Worm (Caenorhabditis elegans) whole organism, mixed stage, embryonic: Measurements from ENCODE around the gene ZK177.12.
A peak's percentile ranks its signal among the peaks of the same experiment; 100 is the strongest.

Source experiments
- M03D4.4 ChIP-seq: sonication (generic microtip); optimal IDR thresholded peaks from 2 replicates; lab custom pipeline; 2017; ENCODE audit warnings: mild to moderate bottlenecking, missing genetic modification characterization, missing compliant biosample characterization
- bed-3 ChIP-seq: fragments of 200-800 bp; sonication (Bioruptor generic); optimal IDR thresholded peaks from 3 replicates; lab custom pipeline; 2018; ENCODE audit warnings: mild to moderate bottlenecking, missing genetic modification characterization, moderate library complexity, missing compliant biosample characterization
- blmp-1 ChIP-seq: fragments of 150-350 bp; optimal IDR thresholded peaks from 2 replicates; lab custom pipeline; 2014; ENCODE audit warnings: missing biosample characterization, missing genetic modification characterization
- ceh-39 ChIP-seq: fragments of 150-350 bp; optimal IDR thresholded peaks from 2 replicates; lab custom pipeline; 2014; ENCODE audit warnings: missing biosample characterization, missing genetic modification characterization
- ceh-43 ChIP-seq: fragments of 200-800 bp; sonication (Bioruptor generic); optimal IDR thresholded peaks from 2 replicates; lab custom pipeline; 2018; ENCODE audit warnings: mild to moderate bottlenecking, missing genetic modification characterization, moderate library complexity, missing compliant biosample characterization
- ceh-83 ChIP-seq: fragments of 200-800 bp; sonication (Bioruptor generic); optimal IDR thresholded peaks from 2 replicates; lab custom pipeline; 2018; ENCODE audit warnings: mild to moderate bottlenecking, missing genetic modification characterization, missing compliant biosample characterization
- ces-1 ChIP-seq: fragments of 150-350 bp; optimal IDR thresholded peaks from 2 replicates; lab custom pipeline; 2014; ENCODE audit warnings: missing biosample characterization, missing genetic modification reagents, missing genetic modification characterization
- cnd-1 ChIP-seq: fragments of 200-800 bp; sonication (Bioruptor generic); optimal IDR thresholded peaks from 2 replicates; lab custom pipeline; 2018; ENCODE audit warnings: mild to moderate bottlenecking, missing genetic modification characterization, missing compliant biosample characterization
- drap-1 ChIP-seq: fragments of 200-800 bp; sonication (Bioruptor generic); optimal IDR thresholded peaks from 3 replicates; lab custom pipeline; 2018; ENCODE audit warnings: mild to moderate bottlenecking, missing genetic modification characterization, missing compliant biosample characterization
- elt-1 ChIP-seq: sonication (generic microtip); optimal IDR thresholded peaks from 2 replicates; lab custom pipeline; 2017; ENCODE audit warnings: missing genetic modification characterization, mild to moderate bottlenecking, missing compliant biosample characterization, antibody characterized with exemption, moderate library complexity, borderline replicate concordance; ENCODE audit not compliant: insufficient read depth
- elt-3 ChIP-seq: fragments of 150-350 bp; optimal IDR thresholded peaks from 2 replicates; lab custom pipeline; 2014; ENCODE audit warnings: missing biosample characterization, missing genetic modification characterization
- flh-1 ChIP-seq: fragments of 200-800 bp; sonication (Bioruptor generic); optimal IDR thresholded peaks from 2 replicates; lab custom pipeline; 2018; ENCODE audit warnings: mild to moderate bottlenecking, missing genetic modification characterization, moderate library complexity, missing compliant biosample characterization
- ham-2 ChIP-seq: fragments of 200-800 bp; sonication (Bioruptor generic); optimal IDR thresholded peaks from 2 replicates; lab custom pipeline; 2018; ENCODE audit warnings: mild to moderate bottlenecking, missing genetic modification characterization, missing compliant biosample characterization
- hlh-1 ChIP-seq: fragments of 150-350 bp; optimal IDR thresholded peaks from 2 replicates; lab custom pipeline; 2014; ENCODE audit warnings: missing biosample characterization, missing genetic modification reagents, missing genetic modification characterization
- lin-13 ChIP-seq: fragments of 150-350 bp; optimal IDR thresholded peaks from 2 replicates; lab custom pipeline; 2014; ENCODE audit warnings: missing biosample characterization, missing genetic modification characterization
- lin-32 ChIP-seq: fragments of 200-800 bp; sonication (Bioruptor generic); optimal IDR thresholded peaks from 2 replicates; lab custom pipeline; 2018; ENCODE audit warnings: mild to moderate bottlenecking, missing genetic modification characterization, missing compliant biosample characterization
- lsy-2 ChIP-seq: fragments of 150-350 bp; optimal IDR thresholded peaks from 2 replicates; lab custom pipeline; 2014; ENCODE audit warnings: missing biosample characterization, missing genetic modification characterization
- mab-5 ChIP-seq: fragments of 150-350 bp; optimal IDR thresholded peaks from 2 replicates; lab custom pipeline; 2014; ENCODE audit warnings: missing biosample characterization, missing genetic modification characterization
- mep-1 ChIP-seq: fragments of 150-350 bp; optimal IDR thresholded peaks from 2 replicates; lab custom pipeline; 2017; ENCODE audit warnings: missing biosample characterization, missing genetic modification reagents, missing genetic modification characterization, inconsistent platforms
- mls-2 ChIP-seq: sonication (generic microtip); optimal IDR thresholded peaks from 2 replicates; lab custom pipeline; 2016; ENCODE audit warnings: mild to moderate bottlenecking, missing genetic modification characterization, moderate library complexity, missing compliant biosample characterization
- nhr-12 ChIP-seq: fragments of 150-350 bp; optimal IDR thresholded peaks from 2 replicates; lab custom pipeline; 2014; ENCODE audit warnings: missing biosample characterization, missing genetic modification characterization
- nhr-2 ChIP-seq: fragments of 150-350 bp; optimal IDR thresholded peaks from 2 replicates; lab custom pipeline; 2014; ENCODE audit warnings: missing biosample characterization, missing genetic modification characterization
- nhr-237 ChIP-seq: fragments of 150-350 bp; optimal IDR thresholded peaks from 2 replicates; lab custom pipeline; 2014; ENCODE audit warnings: missing biosample characterization, missing genetic modification characterization
- nhr-28 ChIP-seq: fragments of 150-350 bp; optimal IDR thresholded peaks from 2 replicates; lab custom pipeline; 2014; ENCODE audit warnings: missing biosample characterization, missing genetic modification characterization
- nhr-76 ChIP-seq: sonication (generic microtip); optimal IDR thresholded peaks from 2 replicates; lab custom pipeline; 2017; ENCODE audit warnings: missing biosample characterization, missing genetic modification characterization
- pha-4 ChIP-seq: fragments of 150-350 bp; optimal IDR thresholded peaks from 2 replicates; lab custom pipeline; 2018; ENCODE audit warnings: missing biosample characterization, missing genetic modification reagents, missing genetic modification characterization
- sem-2 ChIP-seq: fragments of 200-800 bp; sonication (Bioruptor generic); optimal IDR thresholded peaks from 2 replicates; lab custom pipeline; 2018; ENCODE audit warnings: mild to moderate bottlenecking, missing genetic modification characterization, missing compliant biosample characterization
- snpc-4 ChIP-seq: fragments of 150-350 bp; optimal IDR thresholded peaks from 2 replicates; lab custom pipeline; 2014; ENCODE audit warnings: missing biosample characterization, missing genetic modification characterization
- sptf-1 ChIP-seq: sonication (generic microtip); optimal IDR thresholded peaks from 2 replicates; lab custom pipeline; 2017; ENCODE audit warnings: mild to moderate bottlenecking, missing genetic modification characterization, moderate library complexity, missing compliant biosample characterization
- tbx-8 ChIP-seq: fragments of 200-800 bp; sonication (Bioruptor generic); optimal IDR thresholded peaks from 2 replicates; lab custom pipeline; 2018; ENCODE audit warnings: mild to moderate bottlenecking, missing genetic modification characterization, moderate library complexity, missing compliant biosample characterization
- unc-120 ChIP-seq: sonication (generic microtip); optimal IDR thresholded peaks from 2 replicates; lab custom pipeline; 2017; ENCODE audit warnings: missing genetic modification characterization, missing compliant biosample characterization; ENCODE audit not compliant: poor library complexity, severe bottlenecking
- unc-39 ChIP-seq: fragments of 150-350 bp; optimal IDR thresholded peaks from 2 replicates; lab custom pipeline; 2014; ENCODE audit warnings: missing biosample characterization, missing genetic modification characterization
- unc-62 ChIP-seq: fragments of 150-350 bp; optimal IDR thresholded peaks from 2 replicates; lab custom pipeline; 2014; ENCODE audit warnings: missing biosample characterization, missing genetic modification reagents, missing genetic modification characterization
- zip-8 ChIP-seq: fragments of 150-350 bp; optimal IDR thresholded peaks from 2 replicates; lab custom pipeline; 2014; ENCODE audit warnings: missing biosample characterization, missing genetic modification characterization
- ztf-11 ChIP-seq: fragments of 150-350 bp; optimal IDR thresholded peaks from 2 replicates; lab custom pipeline; 2014; ENCODE audit warnings: missing biosample characterization, missing genetic modification characterization

The ZK177.12 gene

DNA sequence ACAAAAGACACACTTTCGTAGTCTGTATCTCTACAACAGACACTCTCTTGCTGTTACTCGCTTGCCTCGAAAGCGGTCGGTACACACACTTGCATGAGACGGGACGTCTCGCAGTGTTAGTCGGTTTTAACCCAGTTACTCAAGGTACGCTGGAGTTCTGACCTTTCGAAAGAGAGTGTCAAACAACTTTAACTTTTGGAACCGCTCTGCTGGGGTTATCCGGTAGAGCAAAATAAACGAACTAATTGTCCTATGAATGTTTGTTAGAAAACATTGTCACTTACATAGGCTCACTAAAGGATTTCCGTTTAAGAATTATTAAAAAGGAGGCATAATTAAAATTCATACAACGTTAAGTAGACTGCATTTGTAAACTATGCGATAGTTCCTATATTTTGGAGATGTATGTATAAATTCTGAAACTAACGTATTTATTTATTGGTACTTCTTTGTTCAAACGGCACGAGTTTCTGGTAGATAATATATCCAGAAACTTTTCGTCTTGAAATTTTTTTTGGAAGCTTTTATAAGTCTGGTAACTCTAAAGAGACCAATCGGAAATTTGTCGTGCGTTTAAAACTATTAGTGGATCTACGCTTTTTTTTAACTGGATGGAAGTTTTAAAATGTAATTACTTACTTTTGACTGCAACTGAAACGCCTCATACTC is 22.1 kb downstream of the ZK177.12 start:
- TF ChIP-seq mep-1 (tag; lab: Kevin White, UChicago) (peak; percentile 96), nhr-12 (peak; percentile 89), nhr-2 (peak; percentile 86), M03D4.4 (tag; lab: Kevin White, UChicago) (peak; percentile 86), pha-4 (peak; percentile 92), elt-1 (no peak), ham-2 (GFP tag; lab: Kevin White, UChicago) (peak; percentile 75), unc-120 (tag; lab: Kevin White, UChicago) (peak; percentile 94), ceh-83 (GFP tag; lab: Kevin White, UChicago) (peak; percentile 93), nhr-237 (tag; lab: Kevin White, UChicago) (peak; percentile 92), mls-2 (tag; lab: Kevin White, UChicago) (peak; percentile 95), tbx-8 (GFP tag; lab: Kevin White, UChicago) (peak; percentile 93), elt-3 (peak; percentile 80), lin-32 (GFP tag; lab: Kevin White, UChicago) (peak; percentile 78), bed-3 (GFP tag; lab: Kevin White, UChicago) (peak; percentile 65), zip-8 (tag; lab: Kevin White, UChicago) (no peak), lin-13 (tag; lab: Kevin White, UChicago) (peak; percentile 85), sem-2 (peak; percentile 76), nhr-28 (tag; lab: Kevin White, UChicago) (peak; percentile 24), ceh-39 (tag; lab: Kevin White, UChicago) (peak; percentile 74), flh-1 (peak; percentile 29), drap-1 (GFP tag; lab: Kevin White, UChicago) (peak; percentile 89), unc-62 (peak; percentile 89), nhr-76 (no peak), sptf-1 (tag; lab: Kevin White, UChicago) (peak; percentile 93), blmp-1 (tag; lab: Kevin White, UChicago) (no peak), unc-39 (tag; lab: Kevin White, UChicago) (peak; percentile 55), lsy-2 (peak; percentile 84), snpc-4 (tag; lab: Kevin White, UChicago) (no peak), ces-1 (peak; percentile 99), cnd-1 (tag; lab: Kevin White, UChicago) (peak; percentile 80), mab-5 (peak; percentile 84), ztf-11 (tag; lab: Kevin White, UChicago) (peak; percentile 83), ceh-43 (GFP tag; lab: Kevin White, UChicago) (peak; percentile 86), hlh-1 (peak; percentile 72)

DNA sequence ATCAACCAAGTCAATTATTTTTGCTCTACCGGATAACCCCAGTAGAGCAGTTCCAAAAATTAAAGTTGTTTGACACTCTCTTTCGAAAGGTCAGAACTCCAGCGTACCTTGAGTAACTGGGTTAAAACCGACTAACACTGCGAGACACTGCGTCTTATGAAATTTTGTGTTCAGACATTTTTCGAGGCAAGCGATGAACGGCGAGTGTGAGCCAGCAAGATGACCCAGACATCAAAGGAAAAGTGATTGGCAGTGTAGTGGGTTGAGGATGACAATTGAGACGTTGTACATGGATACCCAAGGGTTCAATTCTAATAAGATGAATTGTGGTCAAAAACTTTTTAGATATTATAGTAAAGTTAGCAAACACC is 22.6 kb downstream of the ZK177.12 start:
- TF ChIP-seq nhr-2 (peak; percentile 23), sptf-1 (tag; lab: Kevin White, UChicago) (no peak)
- TF ChIP-seq, all 35 proteins: peak for 1

- TF ChIP-seq elt-3 (no peak), ces-1 (no peak), mls-2 (tag; lab: Kevin White, UChicago) (no peak), sem-2 (no peak), bed-3 (GFP tag; lab: Kevin White, UChicago) (no peak), unc-120 (tag; lab: Kevin White, UChicago) (no peak), M03D4.4 (tag; lab: Kevin White, UChicago) (no peak), drap-1 (GFP tag; lab: Kevin White, UChicago) (no peak), flh-1 (no peak)
- TF ChIP-seq, all 35 proteins: peak for 0
Observed at ce11 chrII:5544764-5545163, 23.3 kb downstream of the ZK177.12 start, which contains the start of gene ins-13. Gene ins-13, minus strand, starts transcription at chrII:5544864.

DNA sequence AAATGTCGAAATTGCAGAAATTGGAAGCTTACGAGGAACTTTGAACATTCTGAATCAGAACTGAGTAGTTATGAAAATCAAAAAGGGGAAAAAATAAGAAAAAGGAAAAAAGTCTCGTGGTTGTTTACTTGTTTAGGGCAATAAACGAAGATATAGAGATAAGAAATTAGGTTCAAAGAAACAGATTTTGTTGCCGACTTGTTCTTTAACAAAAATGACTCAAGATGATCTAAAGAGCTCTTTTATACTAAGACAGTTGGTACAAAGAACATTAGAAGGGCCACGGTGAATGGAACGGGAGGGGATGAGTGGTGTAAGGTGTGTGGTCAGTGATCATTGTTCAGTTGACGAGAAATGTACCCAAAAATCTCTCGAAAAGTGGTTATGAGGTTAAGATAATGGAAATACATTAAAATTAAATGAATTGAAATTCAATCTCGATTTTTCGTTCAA is 26.0 kb downstream of the ZK177.12 start, which contains the start of gene acdh-2:
Gene acdh-2, minus strand, starts transcription at position 51 of the 453 bp plus-strand sequence.
- TF ChIP-seq blmp-1 (tag; lab: Kevin White, UChicago) = no peak
- no peak for TF ChIP-seq flh-1
- no peak for TF ChIP-seq zip-8 (tag; lab: Kevin White, UChicago)
- TF ChIP-seq mls-2 (tag; lab: Kevin White, UChicago) = no peak
- no peak for TF ChIP-seq ztf-11 (tag; lab: Kevin White, UChicago)
- no peak for TF ChIP-seq tbx-8 (GFP tag; lab: Kevin White, UChicago)
- no peak for TF ChIP-seq elt-1
- TF ChIP-seq nhr-76 = no peak
